Fruit fly (Drosophila melanogaster) whole organism, adult: ENCODE measurements around the gene mats.

ENCODE experiments used
- CG11617 ChIP-seq: fragments of 200-800 bp; sonication (Bioruptor generic); optimal IDR thresholded peaks from 2 replicates; lab custom pipeline; 2017; ENCODE audit warnings: mild to moderate bottlenecking, missing biosample characterization, missing genetic modification reagents, missing genetic modification characterization
- CG1620 ChIP-seq: fragments of 200-800 bp; sonication (Bioruptor generic); optimal IDR thresholded peaks from 2 replicates; lab custom pipeline; 2016; ENCODE audit warnings: missing biosample characterization, missing genetic modification characterization
- CG7045 ChIP-seq: fragments of 200-800 bp; sonication (Bioruptor generic); optimal IDR thresholded peaks from 2 replicates; lab custom pipeline; 2017; ENCODE audit warnings: missing biosample characterization, mild to moderate bottlenecking, missing genetic modification characterization
- Clk ChIP-seq: fragments of 200-800 bp; sonication (Bioruptor generic); optimal IDR thresholded peaks from 2 replicates; lab custom pipeline; 2017; ENCODE audit warnings: missing biosample characterization, missing genetic modification characterization
- Mnt ChIP-seq: fragments of 200-800 bp; sonication (Bioruptor generic); optimal IDR thresholded peaks from 2 replicates; lab custom pipeline; 2016; ENCODE audit warnings: missing biosample characterization, mild to moderate bottlenecking, missing genetic modification characterization
- bab1 ChIP-seq: fragments of 200-800 bp; sonication (Bioruptor generic); optimal IDR thresholded peaks from 3 replicates; lab custom pipeline; 2019; ENCODE audit warnings: missing biosample characterization, mild to moderate bottlenecking, missing genetic modification characterization, moderate library complexity
- kay ChIP-seq: fragments of 200-800 bp; sonication (Bioruptor generic); peaks from one replicate; lab custom pipeline; 2016; ENCODE audit warnings: missing biosample characterization, missing genetic modification characterization, borderline replicate concordance
- pad ChIP-seq: fragments of 200-800 bp; sonication (Bioruptor generic); optimal IDR thresholded peaks from 3 replicates; lab custom pipeline; 2017; ENCODE audit warnings: missing biosample characterization, missing genetic modification characterization, mild to moderate bottlenecking, moderate library complexity, missing genetic modification reagents

- TF ChIP-seq Mnt (GFP tag; lab: Kevin White, UChicago) (no peak), CG11617 (GFP tag; lab: Kevin White, UChicago) (no peak), Clk (GFP tag; lab: Kevin White, UChicago) (no peak), pad (GFP tag; lab: Kevin White, UChicago) (no peak), kay (no peak), CG7045 (GFP tag; lab: Kevin White, UChicago) (no peak), bab1 (no peak), CG1620 (GFP tag; lab: Kevin White, UChicago) (no peak)
Observed at dm6 chr3R:22436050-22436449, 15.1 kb downstream of the mats start, which contains the start of gene CG13847.
